Fruit fly (Drosophila melanogaster): ENCODE results near the gene CG32069.

The CG32069 gene

DNA sequence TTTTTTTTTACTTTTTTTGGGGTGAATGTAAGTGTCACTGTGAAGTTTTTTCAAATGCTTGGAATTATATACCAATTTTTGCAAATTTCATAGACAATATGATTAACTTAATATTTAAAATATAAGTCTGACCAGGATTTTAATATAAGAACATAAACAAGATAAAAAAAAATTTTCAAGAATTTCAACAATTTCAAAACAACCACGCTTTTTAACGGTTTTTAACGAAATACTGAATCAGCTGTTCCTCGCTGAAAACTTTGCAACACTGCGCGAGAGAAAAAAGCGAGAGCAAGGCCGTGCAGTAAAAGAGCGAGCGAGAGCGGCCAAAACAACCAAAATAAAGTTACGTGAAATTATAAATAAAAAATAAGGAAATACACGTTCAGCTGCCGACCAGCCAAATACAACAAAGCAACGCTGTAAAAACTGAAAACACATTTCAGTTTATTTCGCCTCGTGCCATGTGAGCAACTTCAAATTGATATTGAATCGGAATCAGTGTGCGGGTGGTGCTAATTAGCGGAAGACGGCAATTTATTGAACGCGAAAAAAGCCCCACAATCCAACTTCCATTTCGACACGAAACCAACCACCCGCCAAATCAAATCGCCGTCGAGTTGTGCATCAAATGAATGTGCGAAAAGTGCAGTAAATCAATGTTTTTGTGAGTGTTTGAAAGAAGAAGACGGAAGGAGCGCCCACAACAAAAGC lies 33.9 kb upstream of the CG32069 start, which contains the start of the genes CG46439, Iyd and CG33947 (continued):
- TF ChIP-seq ATbp (GFP tag; optimal IDR thresholded peaks at IDR 0.05) (no peak), CG34224 (GFP tag; IDR thresholded peaks at IDR 0.05; ENCODE audit: partially characterized antibody) (peak; percentile 56; the same call in 2 of the 3 replicates), row (GFP tag; IDR thresholded peaks at IDR 0.05) (peak; percentile 35; the same call in 1 of the 3 replicates), dpn (GFP tag; optimal IDR thresholded peaks at IDR 0.05) (no peak), CG3838 (GFP tag; optimal IDR thresholded peaks at IDR 0.05) (no peak), wdn (GFP tag; IDR thresholded peaks at IDR 0.05) (no peak), CG6683 (GFP tag; optimal IDR thresholded peaks at IDR 0.05) (no peak), CG4707 (GFP tag; optimal IDR thresholded peaks at IDR 0.05) (no peak), Myb (GFP tag; optimal IDR thresholded peaks at IDR 0.05) (peak; percentile 93), Antp (GFP tag; optimal IDR thresholded peaks at IDR 0.05) (no peak), CG10543 (GFP tag; optimal IDR thresholded peaks at IDR 0.05) (peak; percentile 25), vvl (GFP tag; IDR thresholded peaks at IDR 0.05) (peak; percentile 14; the same call in 1 of the 2 replicates), CG3281 (GFP tag; optimal IDR thresholded peaks at IDR 0.05) (no peak), CG10147 (GFP tag; optimal IDR thresholded peaks at IDR 0.05) (no peak), sqz (GFP tag; optimal IDR thresholded peaks at IDR 0.05) (peak; percentile 60), CG2129 (GFP tag; IDR thresholded peaks at IDR 0.05; ENCODE audit: partially characterized antibody) (no peak), gem (tag; optimal IDR thresholded peaks at IDR 0.05) (peak; percentile 5), sc (optimal IDR thresholded peaks at IDR 0.05) (no peak), sc (GFP tag; optimal IDR thresholded peaks at IDR 0.05) (no peak), CG4820 (GFP tag; optimal IDR thresholded peaks at IDR 0.05) (no peak), tll (GFP tag; optimal IDR thresholded peaks at IDR 0.05) (no peak), CG1233 (GFP tag; optimal IDR thresholded peaks at IDR 0.05) (no peak), NfI (GFP tag; optimal IDR thresholded peaks at IDR 0.05) (peak; percentile 26), Taf1 (GFP tag; IDR thresholded peaks at IDR 0.05) (no peak), CG11504 (tag; optimal IDR thresholded peaks at IDR 0.05) (peak; percentile 18), CTCF (GFP tag; optimal IDR thresholded peaks at IDR 0.05) (peak; percentile 23), CG7963 (GFP tag; IDR thresholded peaks at IDR 0.05; ENCODE audit: partially characterized antibody) (no peak), CoRest (tag; optimal IDR thresholded peaks at IDR 0.05) (no peak), Med (GFP tag) (peak; percentile 89), tna (GFP tag; IDR thresholded peaks at IDR 0.05; ENCODE audit: partially characterized antibody) (no peak), CG30403 (GFP tag; optimal IDR thresholded peaks at IDR 0.05) (no peak), sna (GFP tag; IDR thresholded peaks at IDR 0.05; ENCODE audit: partially characterized antibody) (peak; percentile 54), ranshi (GFP tag; IDR thresholded peaks at IDR 0.05) (no peak), CG11247 (GFP tag; IDR thresholded peaks at IDR 0.05) (no peak), CG8478 (optimal IDR thresholded peaks at IDR 0.05) (no peak), CG30020 (tag; optimal IDR thresholded peaks at IDR 0.05) (no peak), Hr3 (GFP tag; optimal IDR thresholded peaks at IDR 0.05) (no peak), Deaf1 (tag; optimal IDR thresholded peaks at IDR 0.05) (peak; percentile 46), chm (GFP tag; IDR thresholded peaks at IDR 0.05) (no peak; the same call in 1 of the 2 replicates), CG18011 (GFP tag; optimal IDR thresholded peaks at IDR 0.05) (no peak), al (GFP tag; IDR thresholded peaks at IDR 0.05) (no peak), Dp (GFP tag; optimal IDR thresholded peaks at IDR 0.05) (peak; percentile 67), corto (GFP tag; optimal IDR thresholded peaks at IDR 0.05) (peak; percentile 16), CG3726 (GFP tag; IDR thresholded peaks at IDR 0.05) (no peak), Hand (GFP tag; optimal IDR thresholded peaks at IDR 0.05) (peak; percentile 58), ci (GFP tag; IDR thresholded peaks at IDR 0.05) (peak; percentile 4; the same call in 1 of the 3 replicates), psq (GFP tag; optimal IDR thresholded peaks at IDR 0.05) (no peak), crp (GFP tag; optimal IDR thresholded peaks at IDR 0.05) (peak; percentile 70 to 93), MBD-R2 (GFP tag; IDR thresholded peaks at IDR 0.05) (peak; percentile 28; the same call in 1 of the 2 replicates), gsb (GFP tag; IDR thresholded peaks at IDR 0.05) (no peak)
